Worm (Caenorhabditis elegans) whole organism, L4 larva: ENCODE results near the gene F22F7.7.

Experiments used
- F26F4.8 ChIP-seq: fragments of 200-800 bp; sonication (Bioruptor generic); conservative IDR thresholded peaks from 2 replicates; pipeline ENCODE4 v1.3.6; 2022; ENCODE audit warnings: missing genetic modification characterization, missing compliant biosample characterization
- F44E2.7 ChIP-seq: fragments of 200-800 bp; sonication (Bioruptor generic); IDR thresholded peaks from 2 replicates; pipeline ENCODE4 v2.1.2; 2022; ENCODE audit warnings: missing genetic modification characterization, missing compliant biosample characterization
- T20F7.1 ChIP-seq: fragments of 200-800 bp; sonication (Bioruptor generic); optimal IDR thresholded peaks from 2 replicates; lab custom pipeline; 2018; ENCODE audit warnings: mild to moderate bottlenecking, missing genetic modification characterization, missing compliant biosample characterization
- Y105C5A.15 ChIP-seq: fragments of 200-800 bp; sonication (Bioruptor generic); IDR thresholded peaks from 2 replicates; pipeline ENCODE4 v1.3.6; 2022; ENCODE audit warnings: missing genetic modification characterization, missing compliant biosample characterization
- Y5F2A.4 ChIP-seq: fragments of 200-800 bp; sonication (Bioruptor generic); optimal IDR thresholded peaks from 2 replicates; lab custom pipeline; 2018; ENCODE audit warnings: mild to moderate bottlenecking, missing genetic modification characterization, missing compliant biosample characterization
- Y75B8A.6 ChIP-seq: fragments of 200-800 bp; sonication (Bioruptor generic); IDR thresholded peaks from 2 replicates; pipeline ENCODE4 v1.3.6; 2022; ENCODE audit warnings: missing genetic modification reagents, missing genetic modification characterization, missing compliant biosample characterization
- ZK546.5 ChIP-seq, 2 experiments: sonication (generic microtip); optimal IDR thresholded peaks; 2 replicates each; lab custom pipeline; 2017; ENCODE audit warnings: missing biosample characterization in 2 of 2, missing genetic modification characterization in 2 of 2
- ama-1 ChIP-seq: fragments of 150-350 bp; optimal IDR thresholded peaks from 2 replicates; lab custom pipeline; 2014; ENCODE audit warnings: inconsistent platforms, mixed read lengths
- ceh-62 ChIP-seq: sonication (generic microtip); optimal IDR thresholded peaks from 2 replicates; lab custom pipeline; 2017; ENCODE audit warnings: missing biosample characterization, missing genetic modification characterization
- cey-2 ChIP-seq: sonication (generic microtip); optimal IDR thresholded peaks from 3 replicates; lab custom pipeline; 2017; ENCODE audit warnings: missing genetic modification characterization, mild to moderate bottlenecking, missing compliant biosample characterization, antibody characterized with exemption, borderline replicate concordance; ENCODE audit not compliant: insufficient read depth
- daf-19 ChIP-seq: fragments of 200-800 bp; sonication (Bioruptor generic); conservative IDR thresholded peaks from 2 replicates; pipeline ENCODE4 v1.3.6; 2022; ENCODE audit warnings: missing genetic modification characterization, missing compliant biosample characterization
- dmd-6 ChIP-seq: fragments of 200-800 bp; sonication (Bioruptor generic); IDR thresholded peaks from 2 replicates; pipeline ENCODE4 v1.3.6; 2022; ENCODE audit warnings: missing genetic modification reagents, missing genetic modification characterization, missing compliant biosample characterization
- dmd-8 ChIP-seq: fragments of 200-800 bp; sonication (Bioruptor generic); IDR thresholded peaks from 2 replicates; pipeline ENCODE4 v1.3.6; 2022; ENCODE audit warnings: missing genetic modification characterization, missing compliant biosample characterization
- dpl-1 ChIP-seq: fragments of 150-350 bp; optimal IDR thresholded peaks from 2 replicates; lab custom pipeline; 2014; ENCODE audit warnings: missing biosample characterization, missing genetic modification reagents, missing genetic modification characterization
- duxl-1 ChIP-seq: sonication (generic microtip); optimal IDR thresholded peaks from 2 replicates; lab custom pipeline; 2016; ENCODE audit warnings: mild to moderate bottlenecking, missing genetic modification characterization, moderate library complexity, missing compliant biosample characterization; ENCODE audit not compliant: poor library complexity
- dve-1 ChIP-seq: sonication (generic microtip); optimal IDR thresholded peaks from 2 replicates; lab custom pipeline; 2017; ENCODE audit warnings: antibody characterized with exemption, mild to moderate bottlenecking, missing genetic modification characterization, missing compliant biosample characterization; ENCODE audit not compliant: insufficient read depth
- fos-1 ChIP-seq: fragments of 150-350 bp; optimal IDR thresholded peaks from 2 replicates; lab custom pipeline; 2014; ENCODE audit warnings: missing biosample characterization, missing genetic modification characterization
- hif-1 ChIP-seq, 2 experiments: sonication (generic microtip); optimal IDR thresholded peaks; 2 replicates each; lab custom pipeline; 2016 to 2017; ENCODE audit warnings: missing compliant biosample characterization in 2 of 2, missing genetic modification characterization in 2 of 2, missing genetic modification reagents in 2 of 2, missing genotype in 2 of 2, mild to moderate bottlenecking in 1 of 2
- lin-29 ChIP-seq: fragments of 200-800 bp; sonication (Bioruptor generic); IDR thresholded peaks from 2 replicates; pipeline ENCODE4 v1.3.6; 2022; ENCODE audit warnings: missing genetic modification reagents, missing genetic modification characterization, missing compliant biosample characterization
- lir-3 ChIP-seq: sonication (generic microtip); optimal IDR thresholded peaks from 2 replicates; lab custom pipeline; 2016; ENCODE audit warnings: mild to moderate bottlenecking, missing genetic modification characterization, missing compliant biosample characterization
- madf-5 ChIP-seq, 2 experiments: fragments of 200-800 bp; sonication (Bioruptor generic); IDR thresholded peaks; 2 replicates each; pipeline ENCODE4 v1.3.6; 2022; ENCODE audit warnings: missing compliant biosample characterization in 2 of 2, missing genetic modification characterization in 2 of 2
- madf-9 ChIP-seq: fragments of 200-800 bp; sonication (Bioruptor generic); conservative IDR thresholded peaks from 2 replicates; pipeline ENCODE4 v1.3.6; 2022; ENCODE audit warnings: missing genetic modification reagents, missing genetic modification characterization, missing compliant biosample characterization
- mdt-29 ChIP-seq: fragments of 200-800 bp; sonication (Bioruptor generic); IDR thresholded peaks from 2 replicates; pipeline ENCODE4 v1.3.6; 2022; ENCODE audit warnings: missing genetic modification reagents, missing genetic modification characterization, missing compliant biosample characterization
- mep-1 ChIP-seq: fragments of 150-350 bp; sonication (generic microtip); optimal IDR thresholded peaks from 3 replicates; lab custom pipeline; 2014; ENCODE audit warnings: missing biosample characterization, missing genetic modification characterization
- mes-2 ChIP-seq: sonication (generic microtip); optimal IDR thresholded peaks from 2 replicates; lab custom pipeline; 2016; ENCODE audit warnings: missing genotype, mild to moderate bottlenecking, missing genetic modification characterization, missing compliant biosample characterization; ENCODE audit not compliant: poor library complexity, severe bottlenecking
- nhr-10 ChIP-seq: fragments of 150-350 bp; optimal IDR thresholded peaks from 2 replicates; lab custom pipeline; 2014; ENCODE audit warnings: missing biosample characterization, missing genetic modification characterization
- nhr-102 ChIP-seq: sonication (generic microtip); optimal IDR thresholded peaks from 2 replicates; lab custom pipeline; 2016; ENCODE audit warnings: mild to moderate bottlenecking, missing genetic modification characterization, moderate library complexity, missing compliant biosample characterization
- nhr-11 ChIP-seq: fragments of 150-350 bp; optimal IDR thresholded peaks from 2 replicates; lab custom pipeline; 2014; ENCODE audit warnings: missing biosample characterization, missing genetic modification characterization
- nhr-28 ChIP-seq: fragments of 150-350 bp; optimal IDR thresholded peaks from 2 replicates; lab custom pipeline; 2014; ENCODE audit warnings: missing biosample characterization, missing genetic modification characterization
- nhr-41 ChIP-seq: fragments of 200-800 bp; sonication (Bioruptor generic); IDR thresholded peaks from 2 replicates; pipeline ENCODE4 v1.3.6; 2022; ENCODE audit warnings: missing genetic modification reagents, missing genetic modification characterization, missing compliant biosample characterization
- spr-1 ChIP-seq: sonication (generic microtip); optimal IDR thresholded peaks from 2 replicates; lab custom pipeline; 2016; ENCODE audit warnings: mild to moderate bottlenecking, missing genetic modification characterization, missing compliant biosample characterization
- unc-39 ChIP-seq: sonication (generic microtip); optimal IDR thresholded peaks from 2 replicates; lab custom pipeline; 2017; ENCODE audit warnings: missing biosample characterization, missing genetic modification characterization
- unc-62 ChIP-seq, 3 experiments: fragments of 150-350 bp in 1 of 3; sonication (generic microtip); optimal IDR thresholded peaks in 2 of 3; peaks in 1 of 3; 1 replicate in 1 of 3; 2 replicates in 2 of 3; lab custom pipeline; 2014 to 2017; ENCODE audit warnings: missing biosample characterization in 3 of 3, missing genetic modification characterization in 3 of 3, missing genetic modification reagents in 3 of 3, missing genotype in 1 of 3
- zfp-3 ChIP-seq: fragments of 200-800 bp; sonication (Bioruptor generic); conservative IDR thresholded peaks from 2 replicates; pipeline ENCODE4 v1.3.6; 2022; ENCODE audit warnings: missing genetic modification reagents, missing genetic modification characterization, missing compliant biosample characterization
- zip-11 ChIP-seq: fragments of 200-800 bp; sonication (Bioruptor generic); IDR thresholded peaks from 2 replicates; pipeline ENCODE4 v1.3.6; 2022; ENCODE audit warnings: missing genetic modification characterization, missing compliant biosample characterization
- zip-2 ChIP-seq: fragments of 150-350 bp; optimal IDR thresholded peaks from 2 replicates; lab custom pipeline; 2014; ENCODE audit warnings: missing biosample characterization, missing genetic modification characterization
- ztf-11 ChIP-seq: fragments of 150-350 bp; optimal IDR thresholded peaks from 2 replicates; lab custom pipeline; 2014; ENCODE audit warnings: missing biosample characterization, missing genetic modification characterization

The F22F7.7 gene

ce11 chrV:2179214-2179613 is 39.4 kb upstream of the F22F7.7 start, which contains the start of gene cyp-33C1:
Gene cyp-33C1 (plus strand): TSS chrV:2179514.
- no peak for TF ChIP-seq Y5F2A.4 (GFP tag; lab: Kevin White, UChicago)
- peak; percentile 54 for TF ChIP-seq nhr-28 (tag; lab: Kevin White, UChicago)
- TF ChIP-seq Y75B8A.6 (GFP tag; lab: Robert Waterston, UW), result no peak
- no peak for TF ChIP-seq lir-3
- TF ChIP-seq nhr-11 (tag; lab: Kevin White, UChicago), result no peak
- no peak for TF ChIP-seq mes-2 (tag; lab: Kevin White, UChicago)

- TF ChIP-seq unc-62 (GFP tag; optimal IDR thresholded peaks at IDR 0.05 in 1 of 2; lab: Kevin White, UChicago), result peak in 1 of 2 experiments; percentile 94
- TF ChIP-seq unc-62 (tag; optimal IDR thresholded peaks at IDR 0.05; lab: Kevin White, UChicago), result no peak
- TF ChIP-seq duxl-1 (tag; lab: Kevin White, UChicago), result no peak
Measured at ce11 chrV:2177307-2177764, 37.5 kb upstream of the F22F7.7 start, which contains the start of gene srbc-17. Gene srbc-17 (plus strand): TSS chrV:2177714.

ce11 chrV:2175242-2175641 is 35.4 kb upstream of the F22F7.7 start, which contains the start of gene C45H4.18:
Gene C45H4.18 (plus strand): TSS chrV:2175542.
- TF ChIP-seq nhr-41 (GFP tag; lab: Robert Waterston, UW), result no peak
- TF ChIP-seq dmd-8 (GFP tag; lab: Robert Waterston, UW), result no peak
- no peak for TF ChIP-seq unc-62 (GFP tag; optimal IDR thresholded peaks at IDR 0.05 in 1 of 2; lab: Kevin White, UChicago)
- no peak for TF ChIP-seq unc-62 (tag; optimal IDR thresholded peaks at IDR 0.05; lab: Kevin White, UChicago)

- no peak for TF ChIP-seq nhr-11 (tag; lab: Kevin White, UChicago)
- no peak for TF ChIP-seq F44E2.7 (GFP tag; lab: Robert Waterston, UW)
- TF ChIP-seq dmd-8 (GFP tag; lab: Robert Waterston, UW), result no peak
- no peak for TF ChIP-seq lin-29 (GFP tag; lab: Robert Waterston, UW)
- no peak for TF ChIP-seq daf-19 (GFP tag; lab: Robert Waterston, UW)
- TF ChIP-seq spr-1 (tag; lab: Kevin White, UChicago), result no peak
- TF ChIP-seq nhr-102, result no peak
- TF ChIP-seq mep-1 (tag; lab: Kevin White, UChicago), result no peak
- TF ChIP-seq zip-11 (GFP tag; lab: Robert Waterston, UW), result no peak
- TF ChIP-seq duxl-1 (tag; lab: Kevin White, UChicago), result no peak
- no peak for TF ChIP-seq hif-1 (tag; optimal IDR thresholded peaks at IDR 0.05; lab: Kevin White, UChicago)
- no peak for TF ChIP-seq mes-2 (tag; lab: Kevin White, UChicago)
- TF ChIP-seq madf-5 (GFP tag; IDR thresholded peaks at IDR 0.05; lab: Robert Waterston, UW), result no peak
- TF ChIP-seq zfp-3 (GFP tag; lab: Robert Waterston, UW), result no peak
Measured at ce11 chrV:2174465-2174864, 34.6 kb upstream of the F22F7.7 start.

- TF ChIP-seq ceh-62 (tag; lab: Kevin White, UChicago) (no peak), cey-2 (tag; lab: Kevin White, UChicago) (no peak), madf-5 (GFP tag; IDR thresholded peaks at IDR 0.05; lab: Robert Waterston, UW) (no peak), ZK546.5 (tag; optimal IDR thresholded peaks at IDR 0.05; lab: Kevin White, UChicago) (no peak), lir-3 (no peak)
- TF ChIP-seq, all 104 proteins: peak for 0
Measured at ce11 chrV:2166679-2167078, 26.8 kb upstream of the F22F7.7 start, which contains the start of gene srbc-19. Gene srbc-19 (minus strand): TSS chrV:2166779.

DNA sequence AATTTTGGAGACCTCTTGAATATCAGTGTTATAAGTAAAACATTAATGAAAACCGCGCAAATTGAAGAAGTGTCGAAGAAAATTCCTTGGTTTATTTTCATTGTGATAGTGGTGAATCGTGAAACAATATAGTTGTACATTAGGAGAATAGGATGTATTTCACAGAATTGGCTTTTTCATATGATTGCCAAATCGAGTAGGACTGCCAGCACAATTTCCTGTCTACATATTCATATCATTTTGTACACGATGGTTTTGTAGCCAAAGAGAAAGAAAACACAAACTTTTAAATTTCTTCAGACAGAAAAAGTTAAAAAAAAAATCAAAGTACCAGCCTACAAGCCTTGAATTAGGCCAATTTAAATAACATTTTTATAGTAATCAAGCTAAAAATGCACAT is 23.9 kb upstream of the F22F7.7 start, which contains the start of gene str-255:
Gene str-255 (minus strand): TSS at position 101 of the 400 bp plus-strand sequence.
- TF ChIP-seq dmd-6 (GFP tag; lab: Robert Waterston, UW), result no peak
- TF ChIP-seq madf-9 (GFP tag; lab: Robert Waterston, UW), result no peak
- TF ChIP-seq ztf-11 (tag; lab: Kevin White, UChicago), result no peak
- TF ChIP-seq Y105C5A.15 (GFP tag; lab: Robert Waterston, UW), result no peak
- no peak for TF ChIP-seq T20F7.1 (GFP tag; lab: Kevin White, UChicago)
- TF ChIP-seq unc-39 (tag; lab: Kevin White, UChicago), result no peak
- TF ChIP-seq zip-2 (tag; lab: Kevin White, UChicago), result no peak
- TF ChIP-seq dpl-1 (GFP tag; lab: Kevin White, UChicago), result no peak
- no peak for TF ChIP-seq ama-1 (lab: Kevin White, UChicago)
- no peak for TF ChIP-seq fos-1 (tag; lab: Kevin White, UChicago)
- no peak for TF ChIP-seq dve-1 (tag; lab: Kevin White, UChicago)
- TF ChIP-seq F26F4.8, result no peak
- TF ChIP-seq nhr-10 (tag; lab: Kevin White, UChicago), result no peak
- no peak for TF ChIP-seq mdt-29 (GFP tag; lab: Robert Waterston, UW)
